Worm (Caenorhabditis elegans): Measurements from ENCODE around the gene M162.15.

ce11 chrV:19777227-19777626 is 5.7 kb upstream of the M162.15 start, which contains the start of gene fbxa-118:
- TF ChIP-seq hif-1 (tag; optimal IDR thresholded peaks at IDR 0.05) (no peak), T20F7.1 (GFP tag; optimal IDR thresholded peaks at IDR 0.05) (no peak), ama-1 (optimal IDR thresholded peaks at IDR 0.05) (no peak), lsy-2 (tag; optimal IDR thresholded peaks at IDR 0.05) (no peak), snpc-4 (tag; optimal IDR thresholded peaks at IDR 0.05) (no peak), F44E2.7 (GFP tag; IDR thresholded peaks at IDR 0.05) (no peak), tag-97 (GFP tag; IDR thresholded peaks at IDR 0.05) (no peak), zfp-3 (GFP tag; conservative IDR thresholded peaks at IDR 0.05) (no peak), F37D6.2 (tag; optimal IDR thresholded peaks at IDR 0.05) (no peak), lin-39 (tag; optimal IDR thresholded peaks at IDR 0.05) (no peak), pqm-1 (tag; optimal IDR thresholded peaks at IDR 0.05) (no peak)
